Worm (Caenorhabditis elegans): Measurements from ENCODE around the gene K04C1.2.

DNA sequence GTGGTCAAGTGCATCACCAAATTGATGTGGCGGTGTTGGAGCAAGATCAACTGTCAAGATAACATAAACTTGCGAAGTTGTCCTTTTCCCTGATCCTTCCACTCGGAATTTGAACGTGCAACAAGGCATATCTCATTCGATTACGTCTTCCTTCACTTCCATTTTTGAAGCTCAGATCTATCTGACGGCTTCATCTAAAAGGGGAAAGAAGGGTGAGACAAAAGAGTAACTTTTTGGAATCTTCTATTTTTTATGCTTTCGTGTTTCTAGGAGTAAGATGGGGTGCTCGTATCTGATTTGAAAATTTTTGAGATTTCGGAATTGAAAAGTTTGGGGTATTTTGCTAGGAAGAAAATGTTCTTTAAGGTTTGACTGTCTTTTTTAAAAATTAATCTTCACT, 28.7 kb downstream of the K04C1.2 start:
- TF ChIP-seq unc-62 (GFP tag; optimal IDR thresholded peaks at IDR 0.05), result no peak
- no peak for TF ChIP-seq skn-1 (tag; optimal IDR thresholded peaks at IDR 0.05)
- no peak for TF ChIP-seq ztf-11 (tag; optimal IDR thresholded peaks at IDR 0.05)
- no peak for TF ChIP-seq F13H6.1 (tag; optimal IDR thresholded peaks at IDR 0.05)
- TF ChIP-seq egl-27 (tag; optimal IDR thresholded peaks at IDR 0.05), result no peak
- TF ChIP-seq lin-13 (GFP tag; optimal IDR thresholded peaks at IDR 0.05), result no peak
- TF ChIP-seq mab-5 (tag; optimal IDR thresholded peaks at IDR 0.05), result no peak
- TF ChIP-seq elt-1 (tag; optimal IDR thresholded peaks at IDR 0.05), result peak; percentile 29
- no peak for TF ChIP-seq nhr-11 (tag; optimal IDR thresholded peaks at IDR 0.05)

Measured in whole organism, L2 larva.